Worm (Caenorhabditis elegans): ENCODE data around the gene R07H5.9.
"Not testable (repeated sequence)": the region's sequence is repeated elsewhere in the genome, so short reads cannot be mapped to it uniquely, and the experiment has no call there.

R07H5.9 gene

DNA sequence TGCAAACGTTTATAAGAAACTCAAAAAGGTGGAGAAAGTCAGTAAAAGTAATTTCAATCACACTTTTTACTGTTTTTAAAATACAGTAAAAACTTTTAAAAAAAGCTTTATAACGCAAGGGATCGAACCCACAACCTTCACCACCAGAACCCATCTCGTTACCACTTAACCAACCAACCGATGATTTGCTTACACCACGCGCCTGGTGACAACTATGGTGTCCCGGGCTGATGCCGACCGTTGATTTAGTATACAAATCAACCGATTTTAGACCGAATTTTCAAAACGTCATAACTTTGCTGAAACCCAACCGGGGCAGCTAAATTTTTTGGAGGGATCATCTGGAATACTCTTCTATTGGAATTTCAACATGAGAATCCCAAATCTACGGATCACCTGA is 10.4 kb upstream of the R07H5.9 start:
- TF ChIP-seq sox-2 (GFP tag; IDR thresholded peaks at IDR 0.05) = peak; percentile 22; the same call in 1 of the 2 replicates

- peak; percentile 12 for TF ChIP-seq ceh-31 (tag; optimal IDR thresholded peaks at IDR 0.05)
These were observed 8.3 kb upstream of the R07H5.9 start, which contains the start of gene R07H5.16 for ce11 chrIV:11198983-11199382. TSS of gene R07H5.16 (plus strand) at chrIV:11199330.

DNA sequence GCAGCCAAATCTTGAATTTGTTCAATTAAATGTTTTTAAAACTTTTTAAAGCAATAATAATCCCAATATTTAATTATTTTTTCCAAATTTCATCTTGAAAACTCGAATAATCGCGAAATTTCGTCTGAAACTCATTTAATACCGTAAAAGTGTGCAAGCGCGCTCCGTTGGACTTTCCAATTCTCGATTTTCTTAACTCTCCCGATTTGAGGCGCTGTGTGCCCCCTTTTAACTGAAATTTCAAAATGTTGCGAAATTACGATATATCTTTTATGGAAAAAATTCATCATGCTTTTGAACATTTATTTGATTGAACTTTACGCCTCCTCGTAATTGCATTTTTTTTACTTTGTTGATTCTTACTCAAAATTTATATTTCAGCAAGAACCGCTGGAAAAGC is 4.9 kb upstream of the R07H5.9 start, which contains the start of gene R07H5.11:
R07H5.11 (plus strand) TSS at position 380 of the 400 bp plus-strand sequence.
- not testable (repeated sequence) for TF ChIP-seq ama-1 (optimal IDR thresholded peaks at IDR 0.05); pag-3 (tag; optimal IDR thresholded peaks at IDR 0.05; ENCODE audit: borderline replicate concordance); unc-42 (tag; optimal IDR thresholded peaks at IDR 0.05)

ce11 chrIV:11210781-11211256 is 3.5 kb downstream of the R07H5.9 start, which contains the start of gene adk-1:
TSS of gene adk-1 (minus strand) at chrIV:11210831.
- TF ChIP-seq ztf-16 (tag; optimal IDR thresholded peaks at IDR 0.05) (no peak), tbx-7 (tag; optimal IDR thresholded peaks at IDR 0.05) (no peak), fkh-6 (tag; optimal IDR thresholded peaks at IDR 0.05) (no peak), unc-42 (tag; optimal IDR thresholded peaks at IDR 0.05) (no peak), pha-4 (tag; optimal IDR thresholded peaks at IDR 0.05) (no peak), pag-3 (tag; optimal IDR thresholded peaks at IDR 0.05; ENCODE audit: borderline replicate concordance) (no peak), Y22D7AL.16 (tag; optimal IDR thresholded peaks at IDR 0.05) (no peak), zip-5 (tag; optimal IDR thresholded peaks at IDR 0.05) (no peak), eyg-1 (tag; optimal IDR thresholded peaks at IDR 0.05) (no peak)

- TF ChIP-seq ceh-31 (tag; optimal IDR thresholded peaks at IDR 0.05) (no peak), ceh-9 (tag; optimal IDR thresholded peaks at IDR 0.05) (no peak), elt-2 (tag; optimal IDR thresholded peaks at IDR 0.05) (peak; percentile 89), ceh-48 (tag; optimal IDR thresholded peaks at IDR 0.05) (no peak), dmd-4 (tag; optimal IDR thresholded peaks at IDR 0.05; ENCODE audit: borderline replicate concordance) (no peak), pha-2 (tag; optimal IDR thresholded peaks at IDR 0.05) (no peak), ceh-18 (tag; optimal IDR thresholded peaks at IDR 0.05) (no peak), ceh-30 (tag; optimal IDR thresholded peaks at IDR 0.05) (no peak)
These were observed 4.3 kb downstream of the R07H5.9 start for ce11 chrIV:11211547-11211946.

DNA sequence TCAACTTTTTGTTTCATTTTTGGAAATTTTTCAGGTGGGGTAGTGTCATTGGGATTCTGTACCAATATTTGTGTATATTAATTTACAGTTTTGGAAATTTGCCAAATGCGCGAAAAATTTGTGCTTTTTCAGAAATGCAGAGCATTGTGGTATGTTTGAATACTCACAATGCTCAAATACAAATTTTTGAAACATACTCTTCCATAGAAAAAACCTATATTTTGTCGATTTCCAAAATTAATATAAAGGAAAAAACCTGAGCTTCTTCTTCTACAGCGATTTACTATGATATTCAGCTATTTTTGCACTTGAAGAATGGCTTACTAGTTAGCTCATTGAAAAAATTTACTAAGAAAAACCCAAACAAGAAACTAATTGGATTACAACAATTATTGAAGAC is 5.7 kb downstream of the R07H5.9 start:
- TF ChIP-seq ets-4 (tag; optimal IDR thresholded peaks at IDR 0.05) (no peak), dmd-4 (tag; optimal IDR thresholded peaks at IDR 0.05; ENCODE audit: borderline replicate concordance) (no peak), ceh-34 (tag; optimal IDR thresholded peaks at IDR 0.05) (no peak), unc-42 (tag; optimal IDR thresholded peaks at IDR 0.05) (no peak), hlh-15 (tag; optimal IDR thresholded peaks at IDR 0.05) (no peak), syd-9 (tag; optimal IDR thresholded peaks at IDR 0.05) (no peak), gmeb-2 (tag; optimal IDR thresholded peaks at IDR 0.05) (no peak), sox-2 (GFP tag; IDR thresholded peaks at IDR 0.05) (no peak), K02D7.2 (tag; optimal IDR thresholded peaks at IDR 0.05) (no peak)

DNA sequence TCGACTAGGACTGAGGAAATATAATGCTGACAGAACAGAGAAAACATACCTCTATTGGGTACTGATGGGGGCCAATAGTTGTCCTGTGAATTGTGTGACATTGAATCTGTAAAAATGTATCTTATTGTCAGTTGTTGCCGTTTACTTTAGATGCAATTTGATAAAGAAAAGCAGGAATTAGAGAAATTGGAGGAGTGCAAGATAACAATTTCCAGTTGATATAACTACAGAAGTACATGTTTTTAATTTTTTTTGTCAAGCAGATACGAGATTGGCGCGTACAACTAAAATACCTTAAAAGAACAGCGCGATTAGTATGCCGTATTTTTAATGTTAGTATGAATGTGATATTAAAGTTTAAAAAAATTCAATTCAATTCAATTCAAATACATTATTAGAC is 10.8 kb downstream of the R07H5.9 start, which contains the start of gene zip-6:
zip-6 (minus strand) TSS at position 101 of the 400 bp plus-strand sequence.
- TF ChIP-seq ceh-14 (tag; optimal IDR thresholded peaks at IDR 0.05) = no peak
- no peak for TF ChIP-seq dmd-4 (tag; optimal IDR thresholded peaks at IDR 0.05; ENCODE audit: borderline replicate concordance)
- no peak for TF ChIP-seq ttx-3 (tag; optimal IDR thresholded peaks at IDR 0.05)
- TF ChIP-seq hlh-6 (tag; optimal IDR thresholded peaks at IDR 0.05) = no peak
- no peak for TF ChIP-seq ceh-31 (tag; optimal IDR thresholded peaks at IDR 0.05)
- TF ChIP-seq npax-4 (tag; optimal IDR thresholded peaks at IDR 0.05) = no peak
- TF ChIP-seq pha-2 (tag; optimal IDR thresholded peaks at IDR 0.05) = no peak
- no peak for TF ChIP-seq ceh-18 (tag; optimal IDR thresholded peaks at IDR 0.05)
- TF ChIP-seq T23F11.4 (GFP tag; optimal IDR thresholded peaks at IDR 0.05) = no peak
- no peak for TF ChIP-seq F13H6.1 (tag; optimal IDR thresholded peaks at IDR 0.05)
- TF ChIP-seq ceh-48 (tag; optimal IDR thresholded peaks at IDR 0.05) = no peak
- no peak for TF ChIP-seq pros-1 (tag; optimal IDR thresholded peaks at IDR 0.05)
- TF ChIP-seq pax-1 (tag; optimal IDR thresholded peaks at IDR 0.05) = no peak
- no peak for TF ChIP-seq sdc-2 (tag; optimal IDR thresholded peaks at IDR 0.05)
- no peak for TF ChIP-seq ref-2 (tag; optimal IDR thresholded peaks at IDR 0.05)
- no peak for TF ChIP-seq dve-1 (tag; optimal IDR thresholded peaks at IDR 0.05)
